Fruit fly (Drosophila melanogaster): ENCODE results near the gene CG9133.

dm6 chr3L:1250396-1250795 lies 1.4 kb upstream of the CG9133 start, which contains the start of gene Bfc:
- TF ChIP-seq Mnt (GFP tag; optimal IDR thresholded peaks at IDR 0.05) (no peak), CG11617 (GFP tag; optimal IDR thresholded peaks at IDR 0.05) (no peak), CG14711 (tag; optimal IDR thresholded peaks at IDR 0.05) (no peak), CG7045 (GFP tag; optimal IDR thresholded peaks at IDR 0.05) (no peak), Crg-1 (GFP tag; optimal IDR thresholded peaks at IDR 0.05) (no peak), toe (GFP tag; optimal IDR thresholded peaks at IDR 0.05) (no peak), CG33017 (tag; optimal IDR thresholded peaks at IDR 0.05) (no peak), CG12768 (GFP tag; optimal IDR thresholded peaks at IDR 0.05) (no peak)
